Fruit fly (Drosophila melanogaster): ENCODE data around the gene Cbp80.

The Cbp80 gene

DNA sequence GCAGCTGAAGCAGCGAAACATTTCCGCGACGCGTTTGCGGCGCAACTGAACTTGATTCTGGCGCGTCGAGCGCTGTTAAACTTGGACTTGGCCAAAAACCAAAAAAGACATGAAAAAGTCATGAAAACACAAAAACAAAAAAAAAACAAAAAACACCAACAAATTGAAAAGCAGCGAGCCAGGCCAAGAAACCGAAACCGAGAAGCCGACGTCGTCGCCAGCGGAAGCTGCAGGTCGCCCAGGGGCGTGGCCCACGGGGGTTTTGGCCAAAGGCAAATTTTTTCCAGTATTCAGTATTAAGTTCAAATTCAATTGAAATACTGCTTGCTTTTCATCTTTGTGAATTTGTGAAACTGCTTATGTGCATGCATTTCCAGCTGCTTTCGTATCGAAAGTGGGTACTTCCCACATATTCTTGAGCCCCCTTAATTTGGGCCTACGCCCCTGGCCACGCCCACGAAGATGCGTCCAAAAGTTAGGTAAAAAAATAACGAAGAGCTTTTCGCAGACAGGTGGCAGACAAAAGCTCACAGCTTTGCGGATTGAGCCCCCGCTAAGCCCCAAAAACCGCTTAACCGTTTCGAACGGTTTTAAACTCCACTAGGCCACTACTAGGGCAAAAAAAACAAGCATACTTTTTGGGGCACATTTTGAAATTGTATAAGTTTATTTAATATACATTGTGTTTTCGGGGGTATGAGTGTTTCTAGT, 17.0 kb downstream of the Cbp80 start, which contains the start of gene CG3009 (continued):
- TF ChIP-seq CG7745 (tag; optimal IDR thresholded peaks at IDR 0.05) = peak; percentile 27
- TF ChIP-seq br (optimal IDR thresholded peaks at IDR 0.05) = no peak
- TF ChIP-seq CG2199 (GFP tag; IDR thresholded peaks at IDR 0.05) = peak; percentile 96
- TF ChIP-seq Trl (optimal IDR thresholded peaks at IDR 0.05) = no peak
- peak; percentile 99 for TF ChIP-seq Trl (GFP tag; optimal IDR thresholded peaks at IDR 0.05)
- TF ChIP-seq zf30C (GFP tag; optimal IDR thresholded peaks at IDR 0.05) = peak; percentile 16
- peak; percentile 95 for TF ChIP-seq tup (GFP tag; optimal IDR thresholded peaks at IDR 0.05)
- peak; percentile 96 for TF ChIP-seq CG12155 (GFP tag; optimal IDR thresholded peaks at IDR 0.05)
- no peak for TF ChIP-seq pan (optimal IDR thresholded peaks at IDR 0.05)
- TF ChIP-seq pan (GFP tag; optimal IDR thresholded peaks at IDR 0.05 in 1 of 2, IDR thresholded peaks at IDR 0.05 in 1 of 2) = peak in 1 of 2 experiments; percentile 98
- TF ChIP-seq NFAT (GFP tag; IDR thresholded peaks at IDR 0.05) = peak; percentile 97
- TF ChIP-seq ro (GFP tag; IDR thresholded peaks at IDR 0.05) = peak; percentile 87
- no peak for TF ChIP-seq mld (GFP tag; IDR thresholded peaks at IDR 0.05; ENCODE audit: partially characterized antibody)
- peak; percentile 97 for TF ChIP-seq CG11247 (GFP tag; IDR thresholded peaks at IDR 0.05)
- peak; percentile 96 for TF ChIP-seq CG14050 (GFP tag; IDR thresholded peaks at IDR 0.05)
- TF ChIP-seq gcm2 (GFP tag; optimal IDR thresholded peaks at IDR 0.05) = peak; percentile 95
- TF ChIP-seq CG6765 (GFP tag; optimal IDR thresholded peaks at IDR 0.05) = peak; percentile 98
- TF ChIP-seq CG31388 (GFP tag; optimal IDR thresholded peaks at IDR 0.05) = peak; percentile 94
- peak; percentile 96 for TF ChIP-seq CG1792 (GFP tag; optimal IDR thresholded peaks at IDR 0.05)
- peak; percentile 98 for TF ChIP-seq CG15269 (tag; optimal IDR thresholded peaks at IDR 0.05)
- peak; percentile 82 for TF ChIP-seq CG10321 (GFP tag; IDR thresholded peaks at IDR 0.05)
- peak; percentile 92 for TF ChIP-seq gt (GFP tag; IDR thresholded peaks at IDR 0.05)
- TF ChIP-seq CrebB (tag; optimal IDR thresholded peaks at IDR 0.05) = peak; percentile 95
- peak; percentile 94 for TF ChIP-seq p53 (GFP tag; optimal IDR thresholded peaks at IDR 0.05)
- TF ChIP-seq CG2889 (GFP tag; IDR thresholded peaks at IDR 0.05) = peak; percentile 95
- TF ChIP-seq her (GFP tag; optimal IDR thresholded peaks at IDR 0.05) = peak; percentile 97
- TF ChIP-seq CG12659 (GFP tag; optimal IDR thresholded peaks at IDR 0.05) = peak; percentile 99
- peak; percentile 99 for TF ChIP-seq CG18599 (GFP tag; optimal IDR thresholded peaks at IDR 0.05)
- TF ChIP-seq gsb-n (tag; optimal IDR thresholded peaks at IDR 0.05) = peak; percentile 89
- TF ChIP-seq Bteb2 (GFP tag; optimal IDR thresholded peaks at IDR 0.05) = peak; percentile 97
- TF ChIP-seq CG1529 (GFP tag; optimal IDR thresholded peaks at IDR 0.05) = peak; percentile 94
- peak; percentile 98 for TF ChIP-seq HmgD (GFP tag; optimal IDR thresholded peaks at IDR 0.05)
- TF ChIP-seq D19B (GFP tag; optimal IDR thresholded peaks at IDR 0.05) = peak; percentile 93
- peak; percentile 44 for TF ChIP-seq gfzf (GFP tag; optimal IDR thresholded peaks at IDR 0.05)
- TF ChIP-seq rib (GFP tag; IDR thresholded peaks at IDR 0.05) = peak; percentile 97
- peak; percentile 96 for TF ChIP-seq chm (GFP tag; IDR thresholded peaks at IDR 0.05)
- peak; percentile 98 for TF ChIP-seq Hsf (GFP tag; optimal IDR thresholded peaks at IDR 0.05)
- TF ChIP-seq CG2129 (GFP tag; IDR thresholded peaks at IDR 0.05; ENCODE audit: partially characterized antibody) = no peak
- peak; percentile 79 for TF ChIP-seq CG7928 (GFP tag; optimal IDR thresholded peaks at IDR 0.05)
- TF ChIP-seq Sry-δ (GFP tag; optimal IDR thresholded peaks at IDR 0.05) = peak; percentile 72
- TF ChIP-seq CG3847 (GFP tag; IDR thresholded peaks at IDR 0.05) = peak; percentile 98
- peak; percentile 97 for TF ChIP-seq repo (GFP tag; optimal IDR thresholded peaks at IDR 0.05)
- peak; percentile 98 for TF ChIP-seq Xrp1 (GFP tag; IDR thresholded peaks at IDR 0.05)
- peak; percentile 94 to 95 for TF ChIP-seq bsh (GFP tag; optimal IDR thresholded peaks at IDR 0.05)
- peak; percentile 96 for TF ChIP-seq CG33213 (GFP tag; optimal IDR thresholded peaks at IDR 0.05)
- TF ChIP-seq CG1832 (GFP tag; optimal IDR thresholded peaks at IDR 0.05) = peak; percentile 38
- TF ChIP-seq CG7372 (GFP tag; IDR thresholded peaks at IDR 0.05) = peak; percentile 97
- TF ChIP-seq CG30020 (tag; optimal IDR thresholded peaks at IDR 0.05) = peak; percentile 72
- peak; percentile 98 for TF ChIP-seq pb (GFP tag; optimal IDR thresholded peaks at IDR 0.05)
- TF ChIP-seq Rx (GFP tag; IDR thresholded peaks at IDR 0.05) = peak; percentile 94
- peak in 1 of 3 experiments; percentile 86 for TF ChIP-seq lola (GFP tag; optimal IDR thresholded peaks at IDR 0.05)
